Worm (Caenorhabditis elegans): ENCODE results near the gene hrde-1.

ce11 chrIII:4210661-4211060 lies 34.7 kb upstream of the hrde-1 start:
- TF ChIP-seq hmbx-1 (tag; optimal IDR thresholded peaks at IDR 0.05), result no peak
- no peak for TF ChIP-seq B0310.2 (tag; optimal IDR thresholded peaks at IDR 0.05)
- no peak for TF ChIP-seq ama-1 (optimal IDR thresholded peaks at IDR 0.05)
- no peak for TF ChIP-seq flt-1 (GFP tag; IDR thresholded peaks at IDR 0.05)
- TF ChIP-seq aly-1 (tag; optimal IDR thresholded peaks at IDR 0.05), result no peak
- TF ChIP-seq sea-1 (GFP tag; conservative IDR thresholded peaks at IDR 0.05), result no peak
- no peak for TF ChIP-seq ceh-13 (GFP tag; optimal IDR thresholded peaks at IDR 0.05)
- TF ChIP-seq tbx-11 (GFP tag; IDR thresholded peaks at IDR 0.05), result no peak
- no peak for TF ChIP-seq tbx-37 (GFP tag; conservative IDR thresholded peaks at IDR 0.05)
- TF ChIP-seq pes-1 (GFP tag; IDR thresholded peaks at IDR 0.05), result no peak
- no peak for TF ChIP-seq hmg-4 (GFP tag; optimal IDR thresholded peaks at IDR 0.05)
- no peak for TF ChIP-seq F13C5.2 (tag; optimal IDR thresholded peaks at IDR 0.05)
